Worm (Caenorhabditis elegans): ENCODE results near the gene C09G5.13.

Gene C09G5.13

DNA sequence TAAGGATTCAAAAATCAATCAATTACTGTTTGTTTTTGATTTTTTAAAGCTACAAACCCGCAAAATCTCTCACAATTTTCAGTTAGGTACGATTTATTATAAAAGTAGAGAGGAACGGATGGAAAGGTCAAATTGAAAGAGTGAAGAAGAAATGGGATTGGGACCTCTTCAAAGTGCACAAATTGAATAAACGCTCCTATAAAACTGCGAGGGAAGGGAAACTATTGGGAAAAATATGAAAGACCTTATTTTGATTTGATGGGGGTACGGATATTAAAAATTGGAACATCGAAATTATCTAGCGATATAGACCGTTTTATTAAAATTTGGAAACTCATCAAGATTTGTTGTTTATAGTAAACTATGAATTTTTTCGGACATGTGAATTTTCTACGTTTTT, 49.5 kb downstream of the C09G5.13 start:
- no peak for TF ChIP-seq zip-2 (tag; optimal IDR thresholded peaks at IDR 0.05)
- no peak for TF ChIP-seq dmd-8 (GFP tag; IDR thresholded peaks at IDR 0.05)
- TF ChIP-seq daf-19 (GFP tag; conservative IDR thresholded peaks at IDR 0.05): no peak
- TF ChIP-seq nhr-42 (GFP tag; IDR thresholded peaks at IDR 0.05): no peak

DNA sequence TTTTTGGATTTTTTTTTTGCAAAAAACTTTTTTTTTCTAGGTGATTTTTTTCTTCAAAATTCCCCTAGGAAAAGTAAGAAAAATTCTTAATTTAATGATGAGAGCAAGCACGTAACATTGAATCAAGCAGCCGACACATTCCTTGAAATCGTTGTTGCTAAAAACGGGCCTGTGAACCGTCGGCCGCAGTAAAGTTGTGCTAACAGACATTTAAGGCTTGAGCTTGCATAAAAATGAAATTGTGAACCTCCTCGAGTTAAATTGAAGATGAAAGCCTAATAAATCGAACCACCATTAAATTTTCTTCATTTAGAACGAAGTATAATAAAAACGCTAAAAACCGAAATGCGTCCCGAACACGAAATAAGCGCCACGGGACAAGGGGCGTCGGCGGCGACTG, 50.8 kb downstream of the C09G5.13 start:
- TF ChIP-seq hlh-11 (tag; optimal IDR thresholded peaks at IDR 0.05): no peak
- peak in 1 of 2 experiments; percentile 74 for TF ChIP-seq unc-62 (GFP tag; optimal IDR thresholded peaks at IDR 0.05 in 1 of 2)
- TF ChIP-seq unc-62 (tag; optimal IDR thresholded peaks at IDR 0.05): no peak

Data from whole organism, L4 larva.